ENCODE assay signal across 4 fruit fly cellular contexts in genomic region chr2L:19455209-19455608, dm6.
A peak's percentile ranks its signal among the peaks of the same experiment; 100 is the strongest.
TF ChIP-seq lines count a peak whose summit lies in the region.

No protein-coding gene starts in this region.

- TF ChIP-seq CTCF in whole organism, embryonic (GFP tag; optimal IDR thresholded peaks at IDR 0.05; lab: Kevin White, UChicago) = no peak

TF ChIP-seq in whole organism, adult, 20 proteins besides CTCF, POLR2A, EP300 and RAD21:
- no peak for TF ChIP-seq cic (GFP tag; optimal IDR thresholded peaks at IDR 0.05; lab: Kevin White, UChicago)
- TF ChIP-seq Mnt (GFP tag; optimal IDR thresholded peaks at IDR 0.05; lab: Kevin White, UChicago) = peak; percentile 6
- TF ChIP-seq tj (GFP tag; optimal IDR thresholded peaks at IDR 0.05; lab: Kevin White, UChicago) = peak; percentile 17

TF ChIP-seq in whole organism, embryonic, 481 proteins besides CTCF, POLR2A, EP300 and RAD21:
- no peak for TF ChIP-seq Sin3A (optimal IDR thresholded peaks at IDR 0.05; lab: Kevin White, UChicago)
- TF ChIP-seq nerfin-2 (GFP tag; IDR thresholded peaks at IDR 0.05; lab: Robert Waterston, UW; ENCODE audit: partially characterized antibody) = 0 out of 2 replicates have a peak, but pooled peaks have one; percentile 23
- TF ChIP-seq CG14050 (GFP tag; IDR thresholded peaks at IDR 0.05; lab: Robert Waterston, UW) = no peak
- no peak for TF ChIP-seq CG8944 (GFP tag; optimal IDR thresholded peaks at IDR 0.05; lab: Kevin White, UChicago)
- no peak for TF ChIP-seq cg (GFP tag; optimal IDR thresholded peaks at IDR 0.05; lab: Kevin White, UChicago)
- TF ChIP-seq Med (GFP tag; lab: Kevin White, UChicago) = peak; percentile 1
- TF ChIP-seq tna (GFP tag; IDR thresholded peaks at IDR 0.05; lab: Robert Waterston, UW; ENCODE audit: partially characterized antibody) = no peak
- peak; percentile 6 for TF ChIP-seq sug (tag; optimal IDR thresholded peaks at IDR 0.05; lab: Kevin White, UChicago)
- TF ChIP-seq trem (tag; optimal IDR thresholded peaks at IDR 0.05; lab: Kevin White, UChicago) = no peak
- peak in 1 of 2 experiments; percentile 69 for TF ChIP-seq Hr78 (GFP tag; optimal IDR thresholded peaks at IDR 0.05; lab: Kevin White, UChicago)
- no peak for TF ChIP-seq wdn (GFP tag; IDR thresholded peaks at IDR 0.05; lab: Robert Waterston, UW)

TF ChIP-seq in whole organism, prepupa, 60 proteins besides CTCF, POLR2A, EP300 and RAD21:
- TF ChIP-seq Eip75B (GFP tag; optimal IDR thresholded peaks at IDR 0.05; lab: Kevin White, UChicago) (no peak), svp (GFP tag; lab: Kevin White, UChicago) (peak; percentile 96), acj6 (GFP tag; optimal IDR thresholded peaks at IDR 0.05; lab: Kevin White, UChicago) (no peak), CG9139 (GFP tag; optimal IDR thresholded peaks at IDR 0.05; lab: Kevin White, UChicago) (no peak), lz (GFP tag; optimal IDR thresholded peaks at IDR 0.05; lab: Kevin White, UChicago) (no peak), CG10669 (GFP tag; optimal IDR thresholded peaks at IDR 0.05; lab: Kevin White, UChicago) (no peak), fd59A (GFP tag; optimal IDR thresholded peaks at IDR 0.05; lab: Kevin White, UChicago) (no peak), Hr38 (GFP tag; optimal IDR thresholded peaks at IDR 0.05; lab: Kevin White, UChicago) (no peak), CG6854 (GFP tag; optimal IDR thresholded peaks at IDR 0.05; lab: Kevin White, UChicago) (no peak), dac (GFP tag; optimal IDR thresholded peaks at IDR 0.05; lab: Kevin White, UChicago) (no peak), CG6792 (GFP tag; optimal IDR thresholded peaks at IDR 0.05; lab: Kevin White, UChicago) (no peak), salr (GFP tag; optimal IDR thresholded peaks at IDR 0.05; lab: Kevin White, UChicago) (no peak), Hr4 (GFP tag; optimal IDR thresholded peaks at IDR 0.05; lab: Kevin White, UChicago) (no peak), Sox102F (GFP tag; optimal IDR thresholded peaks at IDR 0.05; lab: Kevin White, UChicago) (no peak), CG8119 (GFP tag; IDR thresholded peaks at IDR 0.05; lab: Robert Waterston, UW) (0 out of 3 replicates have a peak, but pooled peaks have one; percentile 20)

TF ChIP-seq in whole organism, pupa, 21 proteins besides CTCF, POLR2A, EP300 and RAD21:
- TF ChIP-seq CG8159 (tag; optimal IDR thresholded peaks at IDR 0.05; lab: Kevin White, UChicago) (no peak), fd96Ca (GFP tag; IDR thresholded peaks at IDR 0.05; lab: Robert Waterston, UW) (no peak), Ets98B (GFP tag; IDR thresholded peaks at IDR 0.05; lab: Robert Waterston, UW) (no peak), CG32121 (GFP tag; IDR thresholded peaks at IDR 0.05; lab: Robert Waterston, UW) (peak; percentile 26; the same call in 1 of the 2 replicates), Pif1B (GFP tag; optimal IDR thresholded peaks at IDR 0.05; lab: Kevin White, UChicago) (no peak), CG17806 (tag; optimal IDR thresholded peaks at IDR 0.05; lab: Kevin White, UChicago) (no peak), CG34367 (tag; optimal IDR thresholded peaks at IDR 0.05; lab: Kevin White, UChicago) (no peak), CG10348 (GFP tag; IDR thresholded peaks at IDR 0.05; lab: Robert Waterston, UW) (no peak)
